Worm (Caenorhabditis elegans): ENCODE measurements around the gene srd-11.

srd-11 gene

DNA sequence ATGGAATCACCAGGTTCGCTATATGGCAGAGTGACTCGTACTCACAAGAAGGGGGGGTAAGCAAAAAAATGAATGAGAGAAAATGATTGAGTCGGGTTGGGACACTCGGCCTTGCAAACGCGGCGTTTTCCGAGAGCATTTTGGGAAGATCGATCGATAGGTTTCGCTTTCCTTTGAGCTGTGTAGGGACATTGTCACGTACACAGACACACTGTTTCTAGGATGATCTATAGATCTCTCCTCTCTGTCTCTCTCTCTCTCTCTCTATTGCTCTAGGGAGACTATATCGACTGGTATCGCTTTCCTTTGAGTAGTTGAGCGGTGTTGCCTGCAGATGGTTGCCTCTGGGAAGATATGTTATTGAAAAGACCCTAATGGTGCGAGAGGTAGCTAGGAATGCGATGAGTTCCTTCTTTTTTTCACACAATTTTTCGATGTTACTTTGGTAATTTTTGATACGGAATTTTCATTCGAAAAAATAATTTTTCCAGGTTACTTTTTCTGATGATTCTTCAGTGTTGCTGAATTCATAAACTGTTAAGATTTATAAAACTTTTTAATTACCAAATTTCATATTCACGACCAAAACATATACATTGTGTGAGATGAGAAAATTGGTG is 30.2 kb upstream of the srd-11 start, which contains the start of gene H37A05.4 (continued):
- TF ChIP-seq nhr-111 (GFP tag; optimal IDR thresholded peaks at IDR 0.05) (no peak), nhr-48 (tag; optimal IDR thresholded peaks at IDR 0.05) (peak; percentile 23), dmd-6 (GFP tag; IDR thresholded peaks at IDR 0.05) (peak; percentile 31), hlh-30 (tag; optimal IDR thresholded peaks at IDR 0.05; ENCODE audit: insufficient read depth) (no peak), R02D3.7 (tag; optimal IDR thresholded peaks at IDR 0.05) (no peak), dmd-8 (GFP tag; IDR thresholded peaks at IDR 0.05) (no peak), fkh-10 (GFP tag; optimal IDR thresholded peaks at IDR 0.05) (no peak), ceh-28 (tag; optimal IDR thresholded peaks at IDR 0.05) (no peak), egl-43 (GFP tag; IDR thresholded peaks at IDR 0.05) (0 out of 2 replicates have a peak, but pooled peaks have one; percentile 35), F49E8.2 (tag; optimal IDR thresholded peaks at IDR 0.05; ENCODE audit: borderline replicate concordance) (no peak), tag-97 (GFP tag; IDR thresholded peaks at IDR 0.05) (no peak), ctbp-1 (GFP tag; IDR thresholded peaks at IDR 0.05) (0 out of 2 replicates have a peak, but pooled peaks have one; percentile 36), zip-11 (GFP tag; IDR thresholded peaks at IDR 0.05) (no peak), nhr-76 (tag; optimal IDR thresholded peaks at IDR 0.05) (no peak), dpl-1 (GFP tag; optimal IDR thresholded peaks at IDR 0.05) (no peak), F44E2.7 (GFP tag; IDR thresholded peaks at IDR 0.05) (no peak), pha-4 (GFP tag; IDR thresholded peaks at IDR 0.05) (peak; percentile 51; the same call in 1 of the 2 replicates), pha-4 (tag; optimal IDR thresholded peaks at IDR 0.05) (no peak), dmd-9 (GFP tag; IDR thresholded peaks at IDR 0.05) (no peak), ceh-44 (GFP tag; IDR thresholded peaks at IDR 0.05) (no peak), vab-7 (GFP tag; IDR thresholded peaks at IDR 0.05) (no peak; the same call in none of the 2 replicates), T26A8.4 (GFP tag; IDR thresholded peaks at IDR 0.05) (peak; percentile 50; the same call in 1 of the 2 replicates), daf-19 (GFP tag; conservative IDR thresholded peaks at IDR 0.05) (no peak), egl-27 (tag; optimal IDR thresholded peaks at IDR 0.05) (no peak), D1046.2 (GFP tag; IDR thresholded peaks at IDR 0.05) (0 out of 2 replicates have a peak, but pooled peaks have one; percentile 42), ceh-32 (tag; optimal IDR thresholded peaks at IDR 0.05; ENCODE audit: poor library complexity) (no peak), attf-4 (tag; optimal IDR thresholded peaks at IDR 0.05) (no peak), nhr-42 (GFP tag; IDR thresholded peaks at IDR 0.05) (no peak), F26F4.8 (GFP tag; conservative IDR thresholded peaks at IDR 0.05) (no peak), saeg-2 (GFP tag; IDR thresholded peaks at IDR 0.05) (no peak), lim-7 (GFP tag; IDR thresholded peaks at IDR 0.05) (no peak), snpc-1.2 (GFP tag; IDR thresholded peaks at IDR 0.05) (no peak), ZK337.2 (GFP tag; IDR thresholded peaks at IDR 0.05) (no peak), zfp-3 (GFP tag; conservative IDR thresholded peaks at IDR 0.05) (peak; percentile 73), mxl-3 (GFP tag; optimal IDR thresholded peaks at IDR 0.05) (peak; percentile 5), lin-39 (tag; optimal IDR thresholded peaks at IDR 0.05) (no peak), hif-1 (tag; optimal IDR thresholded peaks at IDR 0.05) (peak in 1 of 2 experiments; percentile 26), snpc-4 (tag; optimal IDR thresholded peaks at IDR 0.05) (no peak), ceh-62 (tag; optimal IDR thresholded peaks at IDR 0.05) (no peak), mdl-1 (tag; optimal IDR thresholded peaks at IDR 0.05) (no peak), F37D6.2 (tag; optimal IDR thresholded peaks at IDR 0.05) (no peak), daf-16 (GFP tag; optimal IDR thresholded peaks at IDR 0.05) (no peak), daf-16 (tag; optimal IDR thresholded peaks at IDR 0.05) (no peak), ama-1 (optimal IDR thresholded peaks at IDR 0.05) (peak; percentile 68), mep-1 (tag; optimal IDR thresholded peaks at IDR 0.05) (peak; percentile 91), madf-9 (GFP tag; conservative IDR thresholded peaks at IDR 0.05) (no peak), nhr-6 (tag; optimal IDR thresholded peaks at IDR 0.05) (no peak), Y48G9A.11 (GFP tag; IDR thresholded peaks at IDR 0.05) (peak; percentile 50; the same call in 1 of the 2 replicates), unc-130 (GFP tag; optimal IDR thresholded peaks at IDR 0.05) (no peak), Y105C5A.15 (GFP tag; IDR thresholded peaks at IDR 0.05) (peak; percentile 81), hmg-1.1 (GFP tag; IDR thresholded peaks at IDR 0.05) (peak; percentile 47; the same call in 1 of the 2 replicates)

All from whole organism, L4 larva.